Fruit fly (Drosophila melanogaster): ENCODE measurements around the gene CG43182.

The CG43182 gene

DNA sequence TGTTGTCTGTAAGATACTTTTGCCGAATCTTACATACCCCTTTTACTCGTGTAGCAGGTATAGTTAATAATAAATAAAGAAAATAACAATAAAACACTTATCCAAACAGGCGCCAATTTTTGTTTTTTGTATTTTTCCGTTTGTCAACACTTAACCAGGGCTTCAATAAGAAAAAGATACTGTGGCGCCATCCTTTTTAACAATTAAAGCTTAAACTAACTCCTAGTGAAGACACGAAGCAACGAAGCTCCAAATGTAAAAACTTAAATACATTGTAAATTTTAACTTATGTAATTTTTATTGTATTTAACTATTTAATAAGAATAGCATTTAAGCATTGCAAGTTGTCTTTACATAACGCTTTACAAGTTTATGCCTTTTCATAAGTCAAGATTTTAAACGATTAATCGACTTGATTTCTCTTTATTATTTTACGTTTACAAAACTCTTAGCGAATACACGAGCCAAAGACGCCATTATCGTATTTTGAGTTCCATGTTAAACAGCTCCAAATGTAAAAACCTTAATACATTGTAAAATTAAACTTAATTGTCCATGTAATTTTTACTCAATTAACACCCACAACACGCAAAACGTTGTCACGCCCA lies 16.1 kb upstream of the CG43182 start (continued):
- TF ChIP-seq CG6175 (GFP tag; IDR thresholded peaks at IDR 0.05) (no peak), dysf (GFP tag; IDR thresholded peaks at IDR 0.05) (no peak), zfh2 (GFP tag; optimal IDR thresholded peaks at IDR 0.05) (no peak), Hand (GFP tag; optimal IDR thresholded peaks at IDR 0.05) (no peak), ranshi (GFP tag; IDR thresholded peaks at IDR 0.05) (no peak), pzg (GFP tag; optimal IDR thresholded peaks at IDR 0.05) (peak; percentile 15), CG18011 (GFP tag; optimal IDR thresholded peaks at IDR 0.05) (no peak), jigr1 (GFP tag; IDR thresholded peaks at IDR 0.05) (no peak), CG7372 (GFP tag; IDR thresholded peaks at IDR 0.05) (no peak), tap (tag; optimal IDR thresholded peaks at IDR 0.05) (no peak), bsh (GFP tag; optimal IDR thresholded peaks at IDR 0.05) (no peak), CG6654 (GFP tag; optimal IDR thresholded peaks at IDR 0.05) (no peak), CG7987 (GFP tag; optimal IDR thresholded peaks at IDR 0.05) (no peak), sc (optimal IDR thresholded peaks at IDR 0.05) (no peak), sc (GFP tag; optimal IDR thresholded peaks at IDR 0.05) (peak; percentile 11), Lim3 (GFP tag; IDR thresholded peaks at IDR 0.05) (no peak), tgo (GFP tag; IDR thresholded peaks at IDR 0.05) (no peak), CG4707 (GFP tag; optimal IDR thresholded peaks at IDR 0.05) (no peak), Abd-B (GFP tag; optimal IDR thresholded peaks at IDR 0.05) (peak; percentile 0), Ada2b (GFP tag; IDR thresholded peaks at IDR 0.05) (no peak), phol (tag; optimal IDR thresholded peaks at IDR 0.05) (peak; percentile 61), CG10979 (tag; optimal IDR thresholded peaks at IDR 0.05) (no peak), ase (GFP tag; IDR thresholded peaks at IDR 0.05) (no peak), CG12769 (tag; optimal IDR thresholded peaks at IDR 0.05) (no peak), CG16815 (GFP tag; optimal IDR thresholded peaks at IDR 0.05) (no peak), HLH4C (GFP tag; IDR thresholded peaks at IDR 0.05; ENCODE audit: partially characterized antibody) (no peak), Pdp1 (GFP tag; optimal IDR thresholded peaks at IDR 0.05) (peak in 1 of 2 experiments; percentile 71), CG11504 (tag; optimal IDR thresholded peaks at IDR 0.05) (peak; percentile 17), crol (GFP tag; IDR thresholded peaks at IDR 0.05) (no peak), CoRest (tag; optimal IDR thresholded peaks at IDR 0.05) (peak; percentile 16), CG15696 (tag; optimal IDR thresholded peaks at IDR 0.05) (no peak), seq (GFP tag; IDR thresholded peaks at IDR 0.05) (no peak), CG7928 (GFP tag; optimal IDR thresholded peaks at IDR 0.05) (peak; percentile 85), sim (GFP tag; IDR thresholded peaks at IDR 0.05) (no peak), CG33213 (GFP tag; optimal IDR thresholded peaks at IDR 0.05) (no peak), CG17612 (GFP tag; IDR thresholded peaks at IDR 0.05) (no peak), CG6689 (GFP tag; IDR thresholded peaks at IDR 0.05) (no peak), Ets97D (GFP tag; optimal IDR thresholded peaks at IDR 0.05) (no peak)

dm6 chrX:338123-338527 lies 14.7 kb upstream of the CG43182 start:
- no peak for TF ChIP-seq tll (GFP tag; optimal IDR thresholded peaks at IDR 0.05)
- TF ChIP-seq danr (GFP tag; IDR thresholded peaks at IDR 0.05) = peak; percentile 50; the same call in 1 of the 2 replicates
- peak in 1 of 2 experiments; percentile 70 for TF ChIP-seq Hr78 (GFP tag; optimal IDR thresholded peaks at IDR 0.05)
- TF ChIP-seq CG14860 (GFP tag; IDR thresholded peaks at IDR 0.05; ENCODE audit: partially characterized antibody) = no peak
- TF ChIP-seq kay (GFP tag; optimal IDR thresholded peaks at IDR 0.05) = peak; percentile 1
- TF ChIP-seq crp (GFP tag; optimal IDR thresholded peaks at IDR 0.05) = no peak
- TF ChIP-seq bcd (GFP tag; optimal IDR thresholded peaks at IDR 0.05) = peak; percentile 63
- TF ChIP-seq pnt (GFP tag; optimal IDR thresholded peaks at IDR 0.05) = no peak
- TF ChIP-seq CG4404 (GFP tag; IDR thresholded peaks at IDR 0.05) = peak; percentile 21; the same call in 1 of the 2 replicates
- no peak for TF ChIP-seq CG10431 (GFP tag; optimal IDR thresholded peaks at IDR 0.05)
- peak; percentile 59 for TF ChIP-seq trem (tag; optimal IDR thresholded peaks at IDR 0.05)
- no peak for TF ChIP-seq Doc3 (GFP tag; IDR thresholded peaks at IDR 0.05; ENCODE audit: partially characterized antibody)
- no peak for TF ChIP-seq zen2 (GFP tag; IDR thresholded peaks at IDR 0.05; ENCODE audit: partially characterized antibody)
- TF ChIP-seq esg (GFP tag; conservative IDR thresholded peaks at IDR 0.05) = 0 out of 2 replicates have a peak, but pooled peaks have one; percentile 47
